Worm (Caenorhabditis elegans): ENCODE data around the gene D2062.4.
"Not testable (repeated sequence)": the region's sequence is repeated elsewhere in the genome, so short reads cannot be mapped to it uniquely, and the experiment has no call there.

Gene D2062.4

DNA sequence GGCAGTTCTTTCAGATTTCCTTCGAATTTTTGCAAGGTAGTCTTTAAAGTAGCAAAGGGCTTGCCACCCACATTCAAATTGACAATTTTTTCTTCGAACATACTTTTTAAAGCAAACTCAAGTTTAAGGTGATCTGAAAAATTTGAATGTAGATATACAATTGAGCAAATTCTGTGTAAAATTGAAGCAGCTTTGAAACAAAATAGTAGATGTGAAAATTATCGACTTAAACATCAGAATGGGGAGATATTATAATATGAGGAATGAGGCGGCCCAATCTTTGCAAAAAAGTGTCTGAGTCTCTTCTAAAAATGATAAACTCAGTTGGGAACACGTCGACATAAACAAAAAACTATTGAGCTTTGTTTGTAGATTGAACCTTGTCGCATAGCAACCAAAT, 21.3 kb downstream of the D2062.4 start, which contains the start of gene F22E5.11:
Gene F22E5.11, minus strand, starts transcription at position 101 of the 400 bp plus-strand sequence.
- TF ChIP-seq let-607 (tag; optimal IDR thresholded peaks at IDR 0.05): no peak

DNA sequence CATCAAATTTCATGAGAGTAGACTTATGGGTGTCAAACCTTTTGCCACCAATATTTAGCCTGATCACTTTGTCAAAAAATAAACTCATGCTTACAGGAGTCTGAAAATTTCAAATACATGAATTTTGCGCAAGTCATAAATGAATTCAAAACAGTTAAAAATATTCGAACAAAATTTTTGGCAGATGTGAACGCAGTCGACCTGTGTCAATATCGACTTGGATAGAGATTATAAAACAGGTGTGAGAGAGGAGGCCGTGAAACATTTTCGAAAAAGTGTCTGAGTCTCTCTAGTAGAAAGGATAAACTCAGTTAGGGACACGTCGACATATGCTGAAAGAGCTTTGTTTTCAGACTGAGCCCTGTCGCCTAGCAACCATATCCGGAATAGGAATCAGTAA, 23.6 kb downstream of the D2062.4 start, which contains the start of gene F22E5.12:
Gene F22E5.12, minus strand, starts transcription at position 101 of the 400 bp plus-strand sequence.
- not testable (repeated sequence) for TF ChIP-seq Y67H2A.10 (GFP tag; conservative IDR thresholded peaks at IDR 0.05); T26A5.8 (tag; optimal IDR thresholded peaks at IDR 0.05); hrde-1 (tag; optimal IDR thresholded peaks at IDR 0.05; ENCODE audit: borderline replicate concordance)

DNA sequence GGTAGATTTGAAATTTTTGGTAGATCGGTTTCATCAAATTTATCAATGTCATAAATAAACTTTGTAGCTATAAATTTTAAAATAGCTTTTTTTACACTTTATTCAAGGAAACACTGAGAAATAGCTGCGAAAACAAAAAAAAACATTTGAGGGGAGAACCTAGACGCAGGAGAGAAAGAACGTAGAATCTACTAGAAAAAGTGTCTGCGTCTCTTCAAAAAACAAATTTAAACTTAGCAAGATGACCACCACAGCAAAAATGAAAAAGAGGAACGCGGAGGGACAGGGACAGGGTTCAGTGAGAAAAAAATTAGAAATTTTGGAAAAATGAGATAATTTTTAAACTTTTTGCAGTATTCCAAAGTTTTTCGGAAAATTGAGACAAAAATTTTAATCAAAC, 25.8 kb downstream of the D2062.4 start:
- peak; percentile 28; the same call in 1 of the 2 replicates for TF ChIP-seq hmg-1.2 (GFP tag; IDR thresholded peaks at IDR 0.05)
- TF ChIP-seq ztf-6 (GFP tag; IDR thresholded peaks at IDR 0.05): no peak
- 0 out of 2 replicates have a peak, but pooled peaks have one; percentile 16 for TF ChIP-seq C06A6.2 (GFP tag; conservative IDR thresholded peaks at IDR 0.05)

DNA sequence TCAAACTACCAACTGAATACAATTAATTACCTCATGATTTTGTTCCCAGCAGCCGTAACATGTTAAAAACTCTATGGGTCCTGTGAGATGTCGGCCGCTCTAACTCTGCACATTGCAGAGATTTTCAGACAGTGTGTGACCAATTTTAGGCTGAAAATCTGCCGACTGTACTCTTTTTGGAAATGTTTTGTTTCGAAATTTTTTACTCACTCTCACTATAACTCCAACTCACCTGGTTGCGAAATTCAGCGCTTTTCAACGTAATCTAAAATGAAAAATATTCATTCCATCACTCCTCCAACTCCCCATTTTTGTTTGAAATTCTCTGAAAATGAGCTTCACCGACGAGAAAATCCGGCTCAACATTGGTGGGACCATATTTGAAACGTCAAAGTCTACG, 26.3 kb downstream of the D2062.4 start, which contains the start of the genes F22E5.13 and F22E5.6:
Gene F22E5.13, minus strand, starts transcription at position 101 of the 400 bp plus-strand sequence.
Gene F22E5.6, plus strand, starts transcription at position 297 of the 400 bp plus-strand sequence.
- TF ChIP-seq nfya-2 (GFP tag; IDR thresholded peaks at IDR 0.05): no peak
- no peak for TF ChIP-seq nfyb-1 (GFP tag; IDR thresholded peaks at IDR 0.05)
- TF ChIP-seq madf-8 (GFP tag; conservative IDR thresholded peaks at IDR 0.05): no peak
- TF ChIP-seq ztf-26 (tag; optimal IDR thresholded peaks at IDR 0.05): no peak

DNA sequence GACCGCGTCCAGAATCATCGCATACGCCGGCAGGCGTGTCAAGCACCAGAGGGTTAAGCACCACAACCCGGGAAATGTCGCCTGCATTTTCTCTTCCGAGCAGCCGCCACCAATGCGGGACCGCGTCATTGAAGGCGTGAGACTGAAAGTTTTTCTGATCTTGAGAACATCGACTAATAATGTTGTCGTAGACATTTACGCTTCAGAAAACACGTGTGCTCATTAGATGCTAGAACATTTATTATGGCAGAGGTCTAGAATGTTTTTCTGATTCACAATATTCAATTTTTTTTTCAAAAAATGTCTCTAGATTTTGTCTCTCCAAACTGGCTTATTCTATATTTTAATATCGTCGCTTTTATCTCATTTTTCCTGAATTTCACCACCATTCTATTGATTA, 33.4 kb downstream of the D2062.4 start, which contains the start of gene sri-47:
Gene sri-47, plus strand, starts transcription at position 301 of the 400 bp plus-strand sequence.
- TF ChIP-seq zfh-2 (GFP tag; conservative IDR thresholded peaks at IDR 0.05) (0 out of 2 replicates have a peak, but pooled peaks have one; percentile 37), zim-3 (tag; optimal IDR thresholded peaks at IDR 0.05) (no peak)

DNA sequence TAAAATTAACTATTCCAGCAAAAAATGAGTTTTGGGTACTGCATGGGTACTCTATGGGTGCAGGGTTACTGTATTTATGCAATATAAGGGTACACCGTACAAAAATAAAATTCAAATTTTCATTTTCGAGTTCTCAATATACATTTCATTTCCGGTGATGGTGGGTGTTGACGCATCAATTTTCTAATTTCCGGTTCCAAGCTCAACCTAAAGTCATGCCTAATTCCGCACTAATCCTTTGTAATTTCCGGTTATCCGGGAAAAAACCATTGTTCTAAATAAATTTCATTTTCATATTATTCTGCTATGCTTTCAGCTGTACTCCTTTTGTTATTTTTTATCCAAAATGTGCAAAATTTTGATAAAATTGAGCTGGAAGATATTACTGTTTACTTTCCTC, 36.2 kb downstream of the D2062.4 start, which contains the start of gene gcy-21:
Gene gcy-21, plus strand, starts transcription at position 301 of the 400 bp plus-strand sequence.
- TF ChIP-seq nhr-179 (tag; optimal IDR thresholded peaks at IDR 0.05) (no peak), F10E7.11 (tag; optimal IDR thresholded peaks at IDR 0.05) (no peak), lsl-1 (GFP tag; optimal IDR thresholded peaks at IDR 0.05) (no peak)

DNA sequence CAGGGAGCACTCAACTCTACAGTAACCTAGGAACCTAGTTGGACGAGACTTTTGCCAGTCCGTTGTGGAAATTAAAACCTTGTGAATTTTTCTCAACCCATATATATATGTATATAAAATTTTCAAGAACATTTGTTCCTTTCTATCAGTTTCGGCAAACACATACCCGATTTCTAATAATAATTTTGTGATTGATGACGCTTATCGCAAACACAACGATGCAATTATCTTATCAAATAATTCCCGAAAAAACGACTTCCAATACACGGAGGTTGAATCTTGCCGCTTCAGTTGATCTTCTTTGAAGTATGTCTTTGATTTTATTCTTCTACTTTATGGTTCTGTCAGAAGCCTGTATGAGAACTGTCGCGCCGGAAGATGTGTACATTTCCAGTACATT, 41.9 kb downstream of the D2062.4 start, which contains the start of gene F22E5.2:
Gene F22E5.2, plus strand, starts transcription at position 301 of the 400 bp plus-strand sequence.
- not testable (repeated sequence) for TF ChIP-seq mel-28 (tag; optimal IDR thresholded peaks at IDR 0.05; ENCODE audit: borderline replicate concordance); tlf-1 (GFP tag; optimal IDR thresholded peaks at IDR 0.05); gei-17 (GFP tag; optimal IDR thresholded peaks at IDR 0.05)

DNA sequence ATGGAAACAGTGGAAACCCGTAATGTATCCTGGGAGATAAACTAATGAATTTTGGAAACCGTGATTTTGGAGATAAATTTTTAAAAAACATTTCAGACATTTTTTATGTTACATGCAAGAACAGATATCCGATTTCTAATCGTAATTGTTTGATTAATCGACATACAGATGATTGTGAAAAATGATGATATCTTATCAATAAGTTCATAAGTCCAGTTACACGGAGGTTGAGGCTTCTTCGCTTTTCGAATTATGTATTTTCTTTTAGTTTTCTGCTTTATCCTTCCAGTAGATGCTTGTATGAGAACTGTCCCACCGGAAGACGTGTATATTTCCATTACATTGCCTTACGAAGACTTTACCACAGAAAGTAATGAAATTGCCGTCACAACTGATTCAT, 42.4 kb downstream of the D2062.4 start, which contains the start of gene F22E5.22:
Gene F22E5.22, plus strand, starts transcription at position 301 of the 400 bp plus-strand sequence.
- TF ChIP-seq ztf-18 (tag; optimal IDR thresholded peaks at IDR 0.05) (no peak), ceh-79 (tag; optimal IDR thresholded peaks at IDR 0.05) (no peak), F39B2.1 (GFP tag; IDR thresholded peaks at IDR 0.05) (no peak), ets-4 (GFP tag; optimal IDR thresholded peaks at IDR 0.05) (no peak), B0019.2 (GFP tag; conservative IDR thresholded peaks at IDR 0.05) (no peak), B0261.1 (tag; optimal IDR thresholded peaks at IDR 0.05) (no peak), T26A5.8 (tag; optimal IDR thresholded peaks at IDR 0.05) (no peak), madf-6 (GFP tag; IDR thresholded peaks at IDR 0.05) (no peak), zfh-2 (GFP tag; conservative IDR thresholded peaks at IDR 0.05) (no peak), D2030.7 (GFP tag; IDR thresholded peaks at IDR 0.05) (no peak), xnd-1 (tag; optimal IDR thresholded peaks at IDR 0.05) (no peak), hrde-1 (tag; optimal IDR thresholded peaks at IDR 0.05; ENCODE audit: borderline replicate concordance) (no peak), lsy-27 (tag; optimal IDR thresholded peaks at IDR 0.05; ENCODE audit: borderline replicate concordance, insufficient read depth) (no peak), egrh-3 (GFP tag; IDR thresholded peaks at IDR 0.05) (no peak), lin-26 (GFP tag; IDR thresholded peaks at IDR 0.05) (no peak)
